Worm (Caenorhabditis elegans) whole organism, L2 larva: ENCODE data around the gene acdh-12.
A peak's percentile ranks its signal among the peaks of the same experiment; 100 is the strongest.

Experiments
- R02D3.7 ChIP-seq: fragments of 150-350 bp; optimal IDR thresholded peaks from 2 replicates; lab custom pipeline; 2014; ENCODE audit warnings: missing biosample characterization, missing genetic modification characterization
- ZK546.5 ChIP-seq: sonication (generic microtip); optimal IDR thresholded peaks from 2 replicates; lab custom pipeline; 2017; ENCODE audit warnings: missing biosample characterization, missing genetic modification characterization
- ama-1 ChIP-seq: fragments of 150-350 bp; optimal IDR thresholded peaks from 2 replicates; lab custom pipeline; 2018; ENCODE audit warnings: inconsistent platforms
- ceh-16 ChIP-seq: fragments of 150-350 bp; optimal IDR thresholded peaks from 2 replicates; lab custom pipeline; 2014; ENCODE audit warnings: missing biosample characterization, missing genetic modification characterization
- egl-27 ChIP-seq: sonication (generic microtip); optimal IDR thresholded peaks from 3 replicates; lab custom pipeline; 2017; ENCODE audit warnings: missing biosample characterization, missing genetic modification reagents, missing genetic modification characterization
- lin-13 ChIP-seq: fragments of 150-350 bp; optimal IDR thresholded peaks from 2 replicates; lab custom pipeline; 2014; ENCODE audit warnings: missing biosample characterization, missing genetic modification reagents, missing genetic modification characterization
- lsy-2 ChIP-seq, 2 experiments: fragments of 150-350 bp in 1 of 2; sonication (generic microtip) in 1 of 2; optimal IDR thresholded peaks; 2 replicates each; lab custom pipeline; 2014 to 2017; ENCODE audit warnings: missing biosample characterization in 2 of 2, missing genetic modification characterization in 2 of 2
- nhr-25 ChIP-seq: fragments of 150-350 bp; sonication (generic microtip); optimal IDR thresholded peaks from 3 replicates; lab custom pipeline; 2014; ENCODE audit warnings: missing biosample characterization, missing genetic modification characterization
- nhr-6 ChIP-seq: fragments of 150-350 bp; optimal IDR thresholded peaks from 2 replicates; lab custom pipeline; 2014; ENCODE audit warnings: missing biosample characterization, missing genetic modification characterization
- nhr-77 ChIP-seq: fragments of 150-350 bp; optimal IDR thresholded peaks from 2 replicates; lab custom pipeline; 2014; ENCODE audit warnings: missing biosample characterization, missing genetic modification characterization
- snpc-4 ChIP-seq: fragments of 150-350 bp; optimal IDR thresholded peaks from 2 replicates; lab custom pipeline; 2014; ENCODE audit warnings: missing biosample characterization, missing genetic modification characterization
- unc-39 ChIP-seq: fragments of 150-350 bp; optimal IDR thresholded peaks from 2 replicates; lab custom pipeline; 2014; ENCODE audit warnings: missing biosample characterization, missing genetic modification characterization
- ztf-1 ChIP-seq: fragments of 200-800 bp; sonication (Bioruptor generic); conservative IDR thresholded peaks from 2 replicates; pipeline ENCODE4 v1.3.6; 2022; ENCODE audit warnings: missing genetic modification characterization, missing compliant biosample characterization
- ztf-11 ChIP-seq: sonication (generic microtip); optimal IDR thresholded peaks from 2 replicates; lab custom pipeline; 2017; ENCODE audit warnings: missing biosample characterization, missing genetic modification characterization

DNA sequence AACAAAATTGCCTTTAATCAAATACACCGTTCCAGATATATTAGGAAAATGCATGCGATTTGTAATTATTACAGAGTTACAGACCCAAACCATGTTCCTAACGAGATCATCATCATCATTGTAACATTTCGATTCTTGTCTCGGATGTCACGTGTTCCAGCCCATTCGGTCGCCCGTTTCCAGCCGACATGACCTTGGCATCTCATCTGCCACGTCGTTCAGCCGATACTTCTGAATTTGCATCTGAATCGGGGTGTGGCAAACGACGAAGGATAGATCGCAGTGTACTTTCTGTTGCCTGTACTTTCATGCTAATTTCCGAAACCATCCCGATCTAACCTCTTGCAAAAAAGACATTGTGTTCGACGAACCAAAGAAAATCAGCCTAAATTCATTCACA is 44.3 kb upstream of the acdh-12 start:
- no peak for TF ChIP-seq ztf-11
- TF ChIP-seq nhr-25 (tag; lab: Kevin White, UChicago) = peak; percentile 15
- TF ChIP-seq snpc-4 = no peak
- TF ChIP-seq ZK546.5 (tag; lab: Kevin White, UChicago) = no peak
- TF ChIP-seq nhr-6 (tag; lab: Kevin White, UChicago) = no peak
- no peak for TF ChIP-seq egl-27 (tag; lab: Kevin White, UChicago)
- TF ChIP-seq R02D3.7 (tag; lab: Kevin White, UChicago) = no peak
- TF ChIP-seq ama-1 = no peak
- TF ChIP-seq lsy-2 (tag; optimal IDR thresholded peaks at IDR 0.05; lab: Kevin White, UChicago) = no peak
- no peak for TF ChIP-seq ceh-16
- no peak for TF ChIP-seq unc-39
- TF ChIP-seq ztf-1 = no peak
- TF ChIP-seq lin-13 (GFP tag; lab: Kevin White, UChicago) = no peak
- no peak for TF ChIP-seq nhr-77 (tag; lab: Kevin White, UChicago)
